Fruit fly (Drosophila melanogaster) whole organism, embryonic: Measurements from ENCODE around the gene yellow-e3.

ENCODE experiments used
- CG1024 ChIP-seq: fragments of 200-800 bp; sonication (Bioruptor generic); IDR thresholded peaks from 2 replicates; pipeline ENCODE4 v1.3.6; 2022; ENCODE audit warnings: missing biosample characterization, missing genetic modification characterization
- CG10543 ChIP-seq: fragments of 200-800 bp; sonication (Bioruptor generic); optimal IDR thresholded peaks from 3 replicates; lab custom pipeline; 2017; ENCODE audit warnings: missing biosample characterization, mild to moderate bottlenecking, missing genetic modification characterization, moderate library complexity
- CG11504 ChIP-seq: fragments of 200-800 bp; sonication (Bioruptor generic); optimal IDR thresholded peaks from 3 replicates; lab custom pipeline; 2019; ENCODE audit warnings: missing biosample characterization, mild to moderate bottlenecking, missing genetic modification characterization, moderate library complexity
- CG12071 ChIP-seq: fragments of 200-800 bp; sonication (Bioruptor generic); optimal IDR thresholded peaks from 3 replicates; lab custom pipeline; 2018; ENCODE audit warnings: missing biosample characterization, mild to moderate bottlenecking, missing genetic modification characterization
- CG12104 ChIP-seq: fragments of 200-800 bp; sonication (Bioruptor generic); optimal IDR thresholded peaks from 3 replicates; lab custom pipeline; 2016; ENCODE audit warnings: missing biosample characterization, missing genetic modification characterization
- CG12942 ChIP-seq: fragments of 200-800 bp; sonication (Bioruptor generic); optimal IDR thresholded peaks from 3 replicates; lab custom pipeline; 2016; ENCODE audit warnings: missing biosample characterization, missing genetic modification characterization
- CG14710 ChIP-seq: fragments of 200-800 bp; sonication (Bioruptor generic); optimal IDR thresholded peaks from 3 replicates; lab custom pipeline; 2019; ENCODE audit warnings: missing biosample characterization, mild to moderate bottlenecking, missing genetic modification characterization, moderate library complexity
- CG15011 ChIP-seq: fragments of 200-800 bp; sonication (Bioruptor generic); optimal IDR thresholded peaks from 3 replicates; lab custom pipeline; 2018; ENCODE audit warnings: missing biosample characterization, mild to moderate bottlenecking, missing genetic modification characterization
- CG17829 ChIP-seq: fragments of 200-800 bp; optimal IDR thresholded peaks from 2 replicates; lab custom pipeline; 2019; ENCODE audit warnings: missing biosample characterization, mild to moderate bottlenecking, missing genetic modification characterization, moderate library complexity
- CG18476 ChIP-seq: fragments of 200-800 bp; sonication (Bioruptor generic); optimal IDR thresholded peaks from 2 replicates; lab custom pipeline; 2016; ENCODE audit warnings: missing biosample characterization, mild to moderate bottlenecking, missing genetic modification characterization
- CG2875 ChIP-seq: fragments of 200-800 bp; sonication (Bioruptor generic); optimal IDR thresholded peaks from 2 replicates; lab custom pipeline; 2017; ENCODE audit warnings: missing biosample characterization, mild to moderate bottlenecking, missing genetic modification characterization, missing genetic modification reagents
- CG3407 ChIP-seq: fragments of 200-800 bp; sonication (Bioruptor generic); optimal IDR thresholded peaks from 2 replicates; lab custom pipeline; 2018; ENCODE audit warnings: missing biosample characterization, mild to moderate bottlenecking, missing genetic modification characterization
- CG3847 ChIP-seq: fragments of 200-800 bp; sonication (Bioruptor generic); IDR thresholded peaks from 2 replicates; pipeline ENCODE4 v1.3.6; 2022; ENCODE audit warnings: missing biosample characterization, missing genetic modification characterization
- CG3995 ChIP-seq: fragments of 200-800 bp; sonication (Bioruptor generic); optimal IDR thresholded peaks from 3 replicates; lab custom pipeline; 2016; ENCODE audit warnings: missing biosample characterization, missing genetic modification characterization
- CG6272 ChIP-seq: fragments of 200-800 bp; sonication (Bioruptor generic); IDR thresholded peaks from 2 replicates; pipeline ENCODE4 v1.3.6; 2022; ENCODE audit warnings: missing biosample characterization, missing genetic modification characterization
- CG6791 ChIP-seq: fragments of 200-800 bp; sonication (Bioruptor generic); IDR thresholded peaks from 3 replicates; pipeline ENCODE4 v1.3.6; 2022; ENCODE audit warnings: missing biosample characterization, missing genetic modification characterization; ENCODE audit not compliant: partially characterized antibody
- CG8765 ChIP-seq: fragments of 200-800 bp; sonication (Bioruptor generic); IDR thresholded peaks from 2 replicates; pipeline ENCODE4 v1.3.6; 2022; ENCODE audit warnings: missing biosample characterization, missing genetic modification characterization
- Chrac-16 ChIP-seq: fragments of 200-800 bp; sonication (Bioruptor generic); optimal IDR thresholded peaks from 3 replicates; lab custom pipeline; 2016; ENCODE audit warnings: missing biosample characterization, missing genetic modification characterization
- E2f2 ChIP-seq: fragments of 200-800 bp; sonication (Bioruptor generic); IDR thresholded peaks from 2 replicates; pipeline ENCODE4 v1.3.6; 2022; ENCODE audit warnings: missing biosample characterization, missing genetic modification characterization
- Ets97D ChIP-seq: fragments of 200-800 bp; sonication (Bioruptor generic); optimal IDR thresholded peaks from 3 replicates; lab custom pipeline; 2016; ENCODE audit warnings: missing biosample characterization, missing genetic modification characterization
- H2.0 ChIP-seq: fragments of 200-800 bp; sonication (Bioruptor generic); IDR thresholded peaks from 2 replicates; pipeline ENCODE4 v1.3.6; 2022; ENCODE audit warnings: missing biosample characterization, missing genetic modification characterization
- HHEX ChIP-seq: fragments of 200-800 bp; sonication (Bioruptor generic); optimal IDR thresholded peaks from 3 replicates; lab custom pipeline; 2017; ENCODE audit warnings: missing biosample characterization, mild to moderate bottlenecking, missing genetic modification characterization, missing genetic modification reagents
- HmgD ChIP-seq: fragments of 200-800 bp; sonication (Bioruptor generic); optimal IDR thresholded peaks from 3 replicates; lab custom pipeline; 2016; ENCODE audit warnings: missing biosample characterization, missing genetic modification characterization
- MBD-R2 ChIP-seq: fragments of 200-800 bp; sonication (Bioruptor generic); IDR thresholded peaks from 2 replicates; pipeline ENCODE4 v1.3.6; 2022; ENCODE audit warnings: missing biosample characterization, missing genetic modification characterization
- Mad ChIP-seq: fragments of 200-800 bp; sonication (Bioruptor generic); optimal IDR thresholded peaks from 2 replicates; lab custom pipeline; 2016; ENCODE audit warnings: missing biosample characterization, missing genetic modification characterization
- NC2β ChIP-seq: fragments of 200-800 bp; sonication (Bioruptor generic); optimal IDR thresholded peaks from 2 replicates; lab custom pipeline; 2016; ENCODE audit warnings: missing biosample characterization, missing genetic modification characterization
- Rx ChIP-seq: fragments of 200-800 bp; sonication (Bioruptor generic); IDR thresholded peaks from 2 replicates; pipeline ENCODE4 v1.3.6; 2022; ENCODE audit warnings: missing biosample characterization, missing genetic modification characterization
- Sry-δ ChIP-seq: fragments of 200-800 bp; sonication (Bioruptor generic); optimal IDR thresholded peaks from 2 replicates; lab custom pipeline; 2016; ENCODE audit warnings: missing biosample characterization, missing genetic modification characterization
- Tbp ChIP-seq: fragments of >200 bp; optimal IDR thresholded peaks from 2 replicates; lab custom pipeline; 2018; ENCODE audit warnings: missing biosample characterization, missing genetic modification characterization
- Usf ChIP-seq: fragments of 200-800 bp; sonication (Bioruptor generic); optimal IDR thresholded peaks from 2 replicates; lab custom pipeline; 2017; ENCODE audit warnings: missing genotype, missing biosample characterization, missing genetic modification characterization
- Xrp1 ChIP-seq: fragments of 200-800 bp; sonication (Bioruptor generic); IDR thresholded peaks from 2 replicates; pipeline ENCODE4 v1.3.6; 2022; ENCODE audit warnings: missing biosample characterization, missing genetic modification characterization
- abd-A ChIP-seq: fragments of 200-800 bp; sonication (Bioruptor generic); optimal IDR thresholded peaks from 3 replicates; lab custom pipeline; 2019; ENCODE audit warnings: missing biosample characterization, mild to moderate bottlenecking, missing genetic modification characterization, moderate library complexity
- bab2 ChIP-seq: fragments of 200-800 bp; sonication (Bioruptor generic); optimal IDR thresholded peaks from 2 replicates; lab custom pipeline; 2016; ENCODE audit warnings: missing biosample characterization, missing genetic modification characterization
- bigmax ChIP-seq: fragments of 200-800 bp; sonication (Bioruptor generic); optimal IDR thresholded peaks from 2 replicates; lab custom pipeline; 2018; ENCODE audit warnings: missing biosample characterization, mild to moderate bottlenecking, missing genetic modification characterization
- caup ChIP-seq: fragments of 200-800 bp; sonication (Bioruptor generic); optimal IDR thresholded peaks from 3 replicates; lab custom pipeline; 2017; ENCODE audit warnings: missing biosample characterization, mild to moderate bottlenecking, missing genetic modification characterization, moderate library complexity; ENCODE audit not compliant: severe bottlenecking
- crol ChIP-seq: fragments of 200-800 bp; sonication (Bioruptor generic); IDR thresholded peaks from 2 replicates; pipeline ENCODE4 v1.3.6; 2022; ENCODE audit warnings: missing biosample characterization, missing genetic modification characterization
- eyg ChIP-seq: fragments of 200-800 bp; sonication (Bioruptor generic); optimal IDR thresholded peaks from 3 replicates; lab custom pipeline; 2016; ENCODE audit warnings: missing biosample characterization, missing genetic modification characterization
- fd102C ChIP-seq: fragments of 200-800 bp; sonication (Bioruptor generic); optimal IDR thresholded peaks from 2 replicates; lab custom pipeline; 2018; ENCODE audit warnings: missing biosample characterization, mild to moderate bottlenecking, missing genetic modification characterization, moderate library complexity
- fru ChIP-seq: fragments of >200 bp; optimal IDR thresholded peaks from 2 replicates; lab custom pipeline; 2017
- gsb ChIP-seq: fragments of 200-800 bp; sonication (Bioruptor generic); IDR thresholded peaks from 2 replicates; pipeline ENCODE4 v1.3.6; 2022; ENCODE audit warnings: missing biosample characterization, missing genetic modification characterization
- knrl ChIP-seq: fragments of 200-800 bp; sonication (Bioruptor generic); IDR thresholded peaks from 3 replicates; pipeline ENCODE4 v1.3.6; 2022; ENCODE audit warnings: missing biosample characterization, missing genetic modification characterization; ENCODE audit not compliant: partially characterized antibody
- pan ChIP-seq, 4 experiments: fragments of >200 bp in 3 of 4; fragments of 200-800 bp in 1 of 4; sonication (Bioruptor generic) in 1 of 4; optimal IDR thresholded peaks in 3 of 4; IDR thresholded peaks in 1 of 4; 2 replicates each; pipeline versions ENCODE4 v1.3.6 to Lab custom; 2017 to 2022; ENCODE audit warnings: missing biosample characterization in 2 of 4, missing genetic modification characterization in 2 of 4, mixed read lengths in 1 of 4
- pfk ChIP-seq: fragments of 200-800 bp; sonication (Bioruptor generic); optimal IDR thresholded peaks from 2 replicates; lab custom pipeline; 2018; ENCODE audit warnings: missing biosample characterization, mild to moderate bottlenecking, missing genetic modification characterization, moderate library complexity
- run ChIP-seq: fragments of 200-800 bp; sonication (Bioruptor generic); optimal IDR thresholded peaks from 3 replicates; lab custom pipeline; 2018; ENCODE audit warnings: missing biosample characterization, mild to moderate bottlenecking, missing genetic modification characterization
- schlank ChIP-seq: fragments of 200-800 bp; sonication (Bioruptor generic); optimal IDR thresholded peaks from 2 replicates; lab custom pipeline; 2018; ENCODE audit warnings: missing biosample characterization, mild to moderate bottlenecking, missing genetic modification characterization
- sd ChIP-seq: fragments of 200-800 bp; sonication (Bioruptor generic); optimal IDR thresholded peaks from 3 replicates; lab custom pipeline; 2018; ENCODE audit warnings: missing biosample characterization, mild to moderate bottlenecking, missing genetic modification characterization, moderate library complexity
- sisA ChIP-seq: fragments of 200-800 bp; sonication (Bioruptor generic); IDR thresholded peaks from 2 replicates; pipeline ENCODE4 v1.3.6; 2022; ENCODE audit warnings: missing biosample characterization, missing genetic modification characterization
- tgo ChIP-seq: fragments of 200-800 bp; sonication (Bioruptor generic); IDR thresholded peaks from 3 replicates; pipeline ENCODE4 v1.3.6; 2022; ENCODE audit warnings: missing biosample characterization, missing genetic modification characterization
- twi ChIP-seq: fragments of 200-800 bp; optimal IDR thresholded peaks from 2 replicates; lab custom pipeline; 2019; ENCODE audit warnings: missing biosample characterization, mild to moderate bottlenecking, missing genetic modification characterization, moderate library complexity
- wek ChIP-seq: fragments of 200-800 bp; sonication (Bioruptor generic); optimal IDR thresholded peaks from 3 replicates; lab custom pipeline; 2018; ENCODE audit warnings: missing biosample characterization, mild to moderate bottlenecking, missing genetic modification characterization, moderate library complexity

The yellow-e3 gene

dm6 chr3R:13388160-13388870 lies 16.4 kb downstream of the yellow-e3 start, which contains the start of gene CG9799 (continued):
- TF ChIP-seq CG14710 (tag; lab: Kevin White, UChicago), result peak; percentile 38
- no peak for TF ChIP-seq CG12104 (GFP tag; lab: Kevin White, UChicago)
- TF ChIP-seq fru (lab: Kevin White, UChicago), result no peak
- peak; percentile 93 for TF ChIP-seq E2f2 (GFP tag; lab: Robert Waterston, UW)
- no peak for TF ChIP-seq CG8765
- no peak for TF ChIP-seq NC2β (GFP tag; lab: Kevin White, UChicago)
- no peak for TF ChIP-seq HHEX (GFP tag; lab: Kevin White, UChicago)
- TF ChIP-seq schlank (tag; lab: Kevin White, UChicago), result no peak
- TF ChIP-seq Mad, result no peak
- no peak for TF ChIP-seq Xrp1 (GFP tag; lab: Robert Waterston, UW)
- TF ChIP-seq CG6272 (GFP tag; lab: Robert Waterston, UW), result no peak
- TF ChIP-seq H2.0 (GFP tag; lab: Robert Waterston, UW), result no peak
- peak; percentile 57 for TF ChIP-seq CG3995 (GFP tag; lab: Kevin White, UChicago)
- no peak for TF ChIP-seq caup (GFP tag; lab: Kevin White, UChicago)
- no peak for TF ChIP-seq CG12942 (GFP tag; lab: Kevin White, UChicago)
- TF ChIP-seq twi (tag; lab: Kevin White, UChicago), result peak; percentile 79
- no peak for TF ChIP-seq CG10543 (GFP tag; lab: Kevin White, UChicago)
- no peak for TF ChIP-seq CG17829 (tag; lab: Kevin White, UChicago)
- TF ChIP-seq Chrac-16 (GFP tag; lab: Kevin White, UChicago), result no peak
- no peak for TF ChIP-seq CG18476 (GFP tag; lab: Kevin White, UChicago)
- no peak for TF ChIP-seq tgo
- TF ChIP-seq Rx (GFP tag; lab: Robert Waterston, UW), result no peak
- TF ChIP-seq sisA (GFP tag; lab: Robert Waterston, UW), result no peak
- no peak for TF ChIP-seq pfk (GFP tag; lab: Kevin White, UChicago)
- TF ChIP-seq CG1024 (GFP tag; lab: Robert Waterston, UW), result no peak
- no peak for TF ChIP-seq Tbp (GFP tag; lab: Kevin White, UChicago)
- no peak for TF ChIP-seq crol (GFP tag; lab: Robert Waterston, UW)
- no peak for TF ChIP-seq Sry-δ (GFP tag; lab: Kevin White, UChicago)
- TF ChIP-seq Usf, result no peak
- TF ChIP-seq wek (GFP tag; lab: Kevin White, UChicago), result peak; percentile 98
- TF ChIP-seq CG3407 (GFP tag; lab: Kevin White, UChicago), result no peak
- TF ChIP-seq bab2, result no peak
- TF ChIP-seq CG12071 (GFP tag; lab: Kevin White, UChicago), result no peak
- TF ChIP-seq CG11504 (tag; lab: Kevin White, UChicago), result peak; percentile 95
- TF ChIP-seq HmgD (GFP tag; lab: Kevin White, UChicago), result no peak
- no peak for TF ChIP-seq run (tag; lab: Kevin White, UChicago)
- no peak for TF ChIP-seq fd102C
- TF ChIP-seq CG2875, result no peak
- TF ChIP-seq abd-A (tag; lab: Kevin White, UChicago), result no peak
- TF ChIP-seq pan (optimal IDR thresholded peaks at IDR 0.05; lab: Kevin White, UChicago), result no peak
- no peak for TF ChIP-seq pan (GFP tag; optimal IDR thresholded peaks at IDR 0.05 in 1 of 2, IDR thresholded peaks at IDR 0.05 in 1 of 2)
- TF ChIP-seq MBD-R2 (GFP tag; lab: Robert Waterston, UW), result peak; percentile 42; the same call in 1 of the 2 replicates
- TF ChIP-seq sd (tag; lab: Kevin White, UChicago), result no peak
- peak; percentile 7; the same call in 1 of the 2 replicates for TF ChIP-seq CG3847 (GFP tag; lab: Robert Waterston, UW)
- no peak for TF ChIP-seq CG6791 (GFP tag; lab: Robert Waterston, UW)
- TF ChIP-seq CG15011 (GFP tag; lab: Kevin White, UChicago), result no peak
- TF ChIP-seq bigmax (GFP tag; lab: Kevin White, UChicago), result no peak
- no peak for TF ChIP-seq eyg (GFP tag; lab: Kevin White, UChicago)
- TF ChIP-seq knrl (GFP tag; lab: Robert Waterston, UW), result no peak
- TF ChIP-seq gsb, result no peak
- peak; percentile 41 for TF ChIP-seq Ets97D
